Fruit fly (Drosophila melanogaster) whole organism, wandering third instar larva: ENCODE results near the gene CG33293.
A peak's percentile ranks its signal among the peaks of the same experiment; 100 is the strongest.

Experiments
- Abd-B ChIP-seq: fragments of >200 bp; optimal IDR thresholded peaks from 2 replicates; lab custom pipeline; 2017; ENCODE audit warnings: missing biosample characterization, missing genetic modification characterization
- CG32264 ChIP-seq: fragments of 200-800 bp; sonication (Bioruptor generic); optimal IDR thresholded peaks from 2 replicates; lab custom pipeline; 2016; ENCODE audit warnings: missing biosample characterization, missing genetic modification characterization
- CG9705 ChIP-seq: fragments of 200-800 bp; sonication (Bioruptor generic); optimal IDR thresholded peaks from 2 replicates; lab custom pipeline; 2018; ENCODE audit warnings: missing biosample characterization, mild to moderate bottlenecking, missing genetic modification characterization
- CrebA ChIP-seq: fragments of 200-800 bp; sonication (Bioruptor generic); optimal IDR thresholded peaks from 2 replicates; lab custom pipeline; 2016; ENCODE audit warnings: missing biosample characterization, mild to moderate bottlenecking, missing genetic modification characterization, borderline replicate concordance
- Dfd ChIP-seq: fragments of >200 bp; optimal IDR thresholded peaks from 2 replicates; lab custom pipeline; 2017; ENCODE audit warnings: missing biosample characterization, missing genetic modification characterization
- Dif ChIP-seq: fragments of 200-275, 200-300 bp; sonication (Bioruptor generic); optimal IDR thresholded peaks from 2 replicates; lab custom pipeline; 2018; ENCODE audit warnings: missing biosample characterization, missing genetic modification characterization; ENCODE audit not compliant: partially characterized antibody
- GATAd ChIP-seq: sonication (Bioruptor generic); optimal IDR thresholded peaks from 2 replicates; lab custom pipeline; 2016; ENCODE audit warnings: missing biosample characterization, missing genetic modification characterization
- HLH106 ChIP-seq: fragments of 200-800 bp; optimal IDR thresholded peaks from 3 replicates; lab custom pipeline; 2019; ENCODE audit warnings: missing biosample characterization, mild to moderate bottlenecking, missing genetic modification characterization, moderate library complexity
- Hnf4 ChIP-seq: fragments of 200-800 bp; sonication (Bioruptor generic); optimal IDR thresholded peaks from 2 replicates; lab custom pipeline; 2016; ENCODE audit warnings: missing biosample characterization, mild to moderate bottlenecking, missing genetic modification characterization
- Hr78 ChIP-seq: fragments of >200 bp; optimal IDR thresholded peaks from 2 replicates; lab custom pipeline; 2017; ENCODE audit warnings: missing biosample characterization, missing genetic modification characterization
- Hr83 ChIP-seq: fragments of 200-300 bp; sonication (Bioruptor generic); optimal IDR thresholded peaks from 2 replicates; lab custom pipeline; 2016; ENCODE audit warnings: missing biosample characterization, mild to moderate bottlenecking, missing genetic modification characterization, moderate library complexity; ENCODE audit not compliant: poor library complexity, severe bottlenecking
- Jra ChIP-seq: sonication (Bioruptor generic); optimal IDR thresholded peaks from 2 replicates; lab custom pipeline; 2016; ENCODE audit warnings: missing biosample characterization, missing genetic modification characterization
- Mio ChIP-seq: sonication (Bioruptor generic); optimal IDR thresholded peaks from 2 replicates; lab custom pipeline; 2016; ENCODE audit warnings: missing biosample characterization, missing genetic modification characterization
- Myc ChIP-seq: fragments of >200 bp; optimal IDR thresholded peaks from 2 replicates; lab custom pipeline; 2017
- N ChIP-seq: fragments of >200 bp; optimal IDR thresholded peaks from 2 replicates; lab custom pipeline; 2018; ENCODE audit warnings: missing biosample characterization, missing external identifiers, missing genetic modification characterization
- OdsH ChIP-seq: fragments of 200-800 bp; sonication (Bioruptor generic); optimal IDR thresholded peaks from 2 replicates; lab custom pipeline; 2016; ENCODE audit warnings: missing biosample characterization, mild to moderate bottlenecking, missing genetic modification characterization
- Rel ChIP-seq, 2 experiments: fragments of 200-800 bp; sonication (Bioruptor generic) in 1 of 2; optimal IDR thresholded peaks; 2 replicates in 1 of 2; 3 replicates in 1 of 2; lab custom pipeline; 2016 to 2019; ENCODE audit warnings: mild to moderate bottlenecking in 2 of 2, missing biosample characterization in 2 of 2, missing genetic modification characterization in 2 of 2, moderate library complexity in 1 of 2
- Sp1 ChIP-seq: fragments of 200-800 bp; sonication (Bioruptor generic); optimal IDR thresholded peaks from 3 replicates; lab custom pipeline; 2019; ENCODE audit warnings: missing biosample characterization, mild to moderate bottlenecking, missing genetic modification characterization, moderate library complexity
- Vsx2 ChIP-seq: fragments of 200-300, 225-300 bp; sonication (Bioruptor generic); optimal IDR thresholded peaks from 2 replicates; lab custom pipeline; 2018; ENCODE audit warnings: missing biosample characterization, missing genetic modification characterization; ENCODE audit not compliant: partially characterized antibody
- br ChIP-seq: fragments of 200-800 bp; sonication (Bioruptor generic); optimal IDR thresholded peaks from 2 replicates; lab custom pipeline; 2016; ENCODE audit warnings: missing biosample characterization, missing genetic modification characterization
- brk ChIP-seq: fragments of 200-800 bp; sonication (Bioruptor generic); optimal IDR thresholded peaks from 2 replicates; lab custom pipeline; 2016; ENCODE audit warnings: missing biosample characterization, mild to moderate bottlenecking, missing genetic modification characterization
- dl ChIP-seq, 2 experiments: fragments of 175-275, 200-275 bp in 1 of 2; fragments of 200-275 bp in 1 of 2; sonication (Bioruptor generic); optimal IDR thresholded peaks; lab custom pipeline; 2018; ENCODE audit warnings: mild to moderate bottlenecking in 2 of 2, missing biosample characterization in 2 of 2, missing genetic modification characterization in 2 of 2, moderate library complexity in 2 of 2; ENCODE audit not compliant: partially characterized antibody in 2 of 2, insufficient read depth in 1 of 2
- dmrt93B ChIP-seq: fragments of 200-800 bp; sonication (Bioruptor generic); optimal IDR thresholded peaks from 2 replicates; lab custom pipeline; 2018; ENCODE audit warnings: missing biosample characterization, mild to moderate bottlenecking, missing genetic modification characterization
- dsf ChIP-seq: sonication (Bioruptor generic); optimal IDR thresholded peaks from 2 replicates; lab custom pipeline; 2016; ENCODE audit warnings: missing biosample characterization, missing genetic modification characterization, borderline replicate concordance
- ey ChIP-seq: fragments of 200-800 bp; sonication (Bioruptor generic); optimal IDR thresholded peaks from 2 replicates; lab custom pipeline; 2016; ENCODE audit warnings: missing biosample characterization, missing genetic modification characterization
- foxo ChIP-seq, 2 experiments: fragments of 200-800 bp; sonication (Bioruptor generic); optimal IDR thresholded peaks; 2 replicates in 1 of 2; 3 replicates in 1 of 2; lab custom pipeline; 2016 to 2017; ENCODE audit warnings: missing biosample characterization in 2 of 2, missing genetic modification characterization in 2 of 2
- fru ChIP-seq: fragments of 200-800 bp; sonication (Bioruptor generic); optimal IDR thresholded peaks from 3 replicates; lab custom pipeline; 2016; ENCODE audit warnings: missing biosample characterization, mild to moderate bottlenecking, missing genetic modification characterization
- h ChIP-seq: fragments of 200-800 bp; sonication (Bioruptor generic); optimal IDR thresholded peaks from 3 replicates; lab custom pipeline; 2016; ENCODE audit warnings: missing biosample characterization, mild to moderate bottlenecking, missing genetic modification characterization
- jim ChIP-seq: fragments of 175-275, 200-325 bp; sonication (Bioruptor generic); optimal IDR thresholded peaks from 2 replicates; lab custom pipeline; 2016; ENCODE audit warnings: missing biosample characterization, mild to moderate bottlenecking, missing genetic modification characterization
- lola ChIP-seq: fragments of >200 bp; optimal IDR thresholded peaks from 2 replicates; lab custom pipeline; 2017; ENCODE audit warnings: missing biosample characterization, missing genetic modification characterization
- pan ChIP-seq: fragments of >200 bp; optimal IDR thresholded peaks from 2 replicates; lab custom pipeline; 2017
- psq ChIP-seq: fragments of 200-800 bp; sonication (Bioruptor generic); optimal IDR thresholded peaks from 3 replicates; lab custom pipeline; 2017; ENCODE audit warnings: missing biosample characterization, mild to moderate bottlenecking, missing genetic modification characterization, moderate library complexity
- rgr ChIP-seq: fragments of 200-800 bp; sonication (Bioruptor generic); optimal IDR thresholded peaks from 3 replicates; lab custom pipeline; 2016; ENCODE audit warnings: missing biosample characterization, mild to moderate bottlenecking, missing genetic modification characterization
- sage ChIP-seq: fragments of 200-800 bp; sonication (Bioruptor generic); optimal IDR thresholded peaks from 2 replicates; lab custom pipeline; 2016; ENCODE audit warnings: missing biosample characterization, mild to moderate bottlenecking, missing genetic modification characterization
- sv ChIP-seq: fragments of 200-800 bp; sonication (Bioruptor generic); optimal IDR thresholded peaks from 3 replicates; lab custom pipeline; 2016; ENCODE audit warnings: missing biosample characterization, missing genetic modification characterization
- tai ChIP-seq: sonication (Bioruptor generic); optimal IDR thresholded peaks from 2 replicates; lab custom pipeline; 2016; ENCODE audit warnings: missing biosample characterization, missing genetic modification characterization
- usp ChIP-seq: fragments of >200 bp; optimal IDR thresholded peaks from 2 replicates; lab custom pipeline; 2017; ENCODE audit warnings: missing biosample characterization, missing genetic modification characterization
- woc ChIP-seq: sonication (Bioruptor generic); optimal IDR thresholded peaks from 2 replicates; lab custom pipeline; 2016; ENCODE audit warnings: missing biosample characterization, mild to moderate bottlenecking, missing genetic modification characterization

Gene CG33293

dm6 chr3R:5261996-5262535 is 21.5 kb upstream of the CG33293 start (continued):
- TF ChIP-seq sage (GFP tag; lab: Kevin White, UChicago) (no peak), N (GFP tag; lab: Kevin White, UChicago) (no peak)

- no peak for TF ChIP-seq dmrt93B (GFP tag; lab: Kevin White, UChicago)
- TF ChIP-seq OdsH (GFP tag; lab: Kevin White, UChicago) = no peak
- no peak for TF ChIP-seq CG32264
These were observed 20.7 kb upstream of the CG33293 start for dm6 chr3R:5261262-5261661.

- TF ChIP-seq pan (lab: Kevin White, UChicago) (no peak), Myc (lab: Kevin White, UChicago) (no peak), sv (GFP tag; lab: Kevin White, UChicago) (no peak)
These were observed 16.6 kb upstream of the CG33293 start for dm6 chr3R:5257147-5257487.

- TF ChIP-seq psq (GFP tag; lab: Kevin White, UChicago) (peak; percentile 68), dl (GFP tag; optimal IDR thresholded peaks at IDR 0.05; lab: Kevin White, UChicago; ENCODE audit: insufficient read depth in 1 of 2, partially characterized antibody in 2 of 2) (no peak), h (GFP tag; lab: Kevin White, UChicago) (peak; percentile 76), Hnf4 (GFP tag; lab: Kevin White, UChicago) (peak; percentile 83), Sp1 (GFP tag; lab: Kevin White, UChicago) (peak; percentile 71), fru (peak; percentile 73), pan (lab: Kevin White, UChicago) (no peak), CG9705 (peak; percentile 31), GATAd (GFP tag; lab: Kevin White, UChicago) (peak; percentile 26), Hr78 (GFP tag; lab: Kevin White, UChicago) (no peak), woc (GFP tag; lab: Kevin White, UChicago) (peak; percentile 73), HLH106 (tag; lab: Kevin White, UChicago) (peak; percentile 80), dsf (peak; percentile 68), Dfd (no peak), Abd-B (no peak), lola (GFP tag; lab: Kevin White, UChicago) (no peak), Dif (GFP tag; lab: Kevin White, UChicago) (no peak), Rel (GFP tag; optimal IDR thresholded peaks at IDR 0.05; lab: Kevin White, UChicago) (peak; percentile 20), Rel (tag; optimal IDR thresholded peaks at IDR 0.05; lab: Kevin White, UChicago) (peak; percentile 17), sage (GFP tag; lab: Kevin White, UChicago) (peak; percentile 33), N (GFP tag; lab: Kevin White, UChicago) (peak; percentile 34), br (GFP tag; lab: Kevin White, UChicago) (peak; percentile 72), foxo (GFP tag; optimal IDR thresholded peaks at IDR 0.05; lab: Kevin White, UChicago) (peak in 1 of 2 experiments; percentile 76), ey (GFP tag; lab: Kevin White, UChicago) (peak; percentile 56), Vsx2 (no peak), jim (GFP tag; lab: Kevin White, UChicago) (no peak), Mio (GFP tag; lab: Kevin White, UChicago) (no peak), Myc (lab: Kevin White, UChicago) (peak; percentile 26), rgr (GFP tag; lab: Kevin White, UChicago) (peak; percentile 72), sv (GFP tag; lab: Kevin White, UChicago) (peak; percentile 46), Hr83 (GFP tag; lab: Kevin White, UChicago) (peak; percentile 58), CG32264 (peak; percentile 33), CrebA (GFP tag; lab: Kevin White, UChicago) (no peak), brk (no peak), dmrt93B (GFP tag; lab: Kevin White, UChicago) (peak; percentile 60), usp (GFP tag; lab: Kevin White, UChicago) (no peak), OdsH (GFP tag; lab: Kevin White, UChicago) (peak; percentile 64), tai (peak; percentile 88), Jra (peak; percentile 89)
- TF ChIP-seq, all 38 proteins: peak for 25
These were observed 16.1 kb upstream of the CG33293 start, which contains the start of the genes Enoph and Hph for dm6 chr3R:5256462-5257146. Gene Enoph (minus strand): TSS chr3R:5256681. Gene Hph (plus strand): TSS chr3R:5257037.
